Fruit fly (Drosophila melanogaster): ENCODE measurements around the gene CG15731.

CG15731 gene

dm6 chrX:12454358-12454757, 3.2 kb downstream of the CG15731 start, which contains the start of gene CG15927 (continued):
- TF ChIP-seq CG4328 (GFP tag; optimal IDR thresholded peaks at IDR 0.05) (no peak), wdn (GFP tag; IDR thresholded peaks at IDR 0.05) (no peak), Bgb (GFP tag; IDR thresholded peaks at IDR 0.05; ENCODE audit: partially characterized antibody) (no peak), Dfd (GFP tag; optimal IDR thresholded peaks at IDR 0.05) (no peak), CG32772 (GFP tag; IDR thresholded peaks at IDR 0.05) (no peak), CG11398 (GFP tag; optimal IDR thresholded peaks at IDR 0.05) (no peak), insv (GFP tag; optimal IDR thresholded peaks at IDR 0.05) (no peak), chif (GFP tag; optimal IDR thresholded peaks at IDR 0.05) (no peak), NFAT (GFP tag; IDR thresholded peaks at IDR 0.05) (no peak), CG6254 (GFP tag; optimal IDR thresholded peaks at IDR 0.05) (peak; percentile 64), CG16815 (GFP tag; optimal IDR thresholded peaks at IDR 0.05) (no peak), Hsf (GFP tag; optimal IDR thresholded peaks at IDR 0.05) (peak; percentile 47), CG14667 (GFP tag; IDR thresholded peaks at IDR 0.05) (no peak), jigr1 (GFP tag; IDR thresholded peaks at IDR 0.05) (no peak), CG17829 (tag; optimal IDR thresholded peaks at IDR 0.05) (no peak), sd (tag; optimal IDR thresholded peaks at IDR 0.05) (peak; percentile 18), CG1233 (GFP tag; optimal IDR thresholded peaks at IDR 0.05) (peak; percentile 53), Ada2b (GFP tag; IDR thresholded peaks at IDR 0.05) (peak; percentile 69), CG34376 (GFP tag; optimal IDR thresholded peaks at IDR 0.05) (no peak), pnt (GFP tag; optimal IDR thresholded peaks at IDR 0.05) (no peak), gfzf (GFP tag; optimal IDR thresholded peaks at IDR 0.05) (no peak), CG9797 (GFP tag; optimal IDR thresholded peaks at IDR 0.05) (no peak), CG6683 (GFP tag; optimal IDR thresholded peaks at IDR 0.05) (no peak), fd96Cb (tag; optimal IDR thresholded peaks at IDR 0.05) (peak; percentile 68), nerfin-2 (GFP tag; IDR thresholded peaks at IDR 0.05; ENCODE audit: partially characterized antibody) (no peak), CG18262 (tag; optimal IDR thresholded peaks at IDR 0.05) (no peak), Eip74EF (GFP tag; optimal IDR thresholded peaks at IDR 0.05) (no peak), CTCF (GFP tag; optimal IDR thresholded peaks at IDR 0.05) (peak; percentile 41), Lim3 (GFP tag; IDR thresholded peaks at IDR 0.05) (no peak), Awh (GFP tag; IDR thresholded peaks at IDR 0.05) (no peak), CkIIα-i1 (GFP tag; IDR thresholded peaks at IDR 0.05) (no peak), fd64A (GFP tag; optimal IDR thresholded peaks at IDR 0.05) (peak; percentile 57), CG34224 (GFP tag; IDR thresholded peaks at IDR 0.05; ENCODE audit: partially characterized antibody) (no peak), dpn (GFP tag; optimal IDR thresholded peaks at IDR 0.05) (peak; percentile 26 to 42), p53 (GFP tag; optimal IDR thresholded peaks at IDR 0.05) (no peak), org-1 (GFP tag; optimal IDR thresholded peaks at IDR 0.05) (peak; percentile 35), CG10147 (GFP tag; optimal IDR thresholded peaks at IDR 0.05) (no peak), mam (GFP tag; optimal IDR thresholded peaks at IDR 0.05) (peak; percentile 40), Spps (tag; optimal IDR thresholded peaks at IDR 0.05) (peak; percentile 8), NK7.1 (GFP tag; optimal IDR thresholded peaks at IDR 0.05) (no peak), CG13424 (tag; optimal IDR thresholded peaks at IDR 0.05) (peak; percentile 46), Rfx (GFP tag; IDR thresholded peaks at IDR 0.05) (no peak), CG11695 (GFP tag; IDR thresholded peaks at IDR 0.05) (no peak), slbo (GFP tag; IDR thresholded peaks at IDR 0.05) (peak; percentile 51), CG34422 (GFP tag; IDR thresholded peaks at IDR 0.05) (no peak), CG13894 (tag; optimal IDR thresholded peaks at IDR 0.05) (no peak), CG4820 (GFP tag; optimal IDR thresholded peaks at IDR 0.05) (peak; percentile 49), bab2 (GFP tag; optimal IDR thresholded peaks at IDR 0.05) (no peak), CHES-1-like (GFP tag; optimal IDR thresholded peaks at IDR 0.05) (no peak), CG15479 (GFP tag; optimal IDR thresholded peaks at IDR 0.05) (no peak), CG7928 (GFP tag; optimal IDR thresholded peaks at IDR 0.05) (no peak), fd102C (GFP tag; optimal IDR thresholded peaks at IDR 0.05) (no peak)
